Fruit fly (Drosophila melanogaster) whole organism, wandering third instar larva: Measurements from ENCODE around the gene Ugt303B2.

Source experiments
- Hr83 ChIP-seq: fragments of 200-300 bp; sonication (Bioruptor generic); optimal IDR thresholded peaks from 2 replicates; lab custom pipeline; 2016; ENCODE audit warnings: missing biosample characterization, mild to moderate bottlenecking, missing genetic modification characterization, moderate library complexity; ENCODE audit not compliant: poor library complexity, severe bottlenecking
- Jra ChIP-seq: sonication (Bioruptor generic); optimal IDR thresholded peaks from 2 replicates; lab custom pipeline; 2016; ENCODE audit warnings: missing biosample characterization, missing genetic modification characterization
- Mio ChIP-seq: sonication (Bioruptor generic); optimal IDR thresholded peaks from 2 replicates; lab custom pipeline; 2016; ENCODE audit warnings: missing biosample characterization, missing genetic modification characterization
- Vsx2 ChIP-seq: fragments of 200-300, 225-300 bp; sonication (Bioruptor generic); optimal IDR thresholded peaks from 2 replicates; lab custom pipeline; 2018; ENCODE audit warnings: missing biosample characterization, missing genetic modification characterization; ENCODE audit not compliant: partially characterized antibody
- h ChIP-seq: fragments of 200-800 bp; sonication (Bioruptor generic); optimal IDR thresholded peaks from 3 replicates; lab custom pipeline; 2016; ENCODE audit warnings: missing biosample characterization, mild to moderate bottlenecking, missing genetic modification characterization
- lola ChIP-seq: fragments of >200 bp; optimal IDR thresholded peaks from 2 replicates; lab custom pipeline; 2017; ENCODE audit warnings: missing biosample characterization, missing genetic modification characterization
- pan ChIP-seq: fragments of >200 bp; optimal IDR thresholded peaks from 2 replicates; lab custom pipeline; 2017
- psq ChIP-seq: fragments of 200-800 bp; sonication (Bioruptor generic); optimal IDR thresholded peaks from 3 replicates; lab custom pipeline; 2017; ENCODE audit warnings: missing biosample characterization, mild to moderate bottlenecking, missing genetic modification characterization, moderate library complexity
- rgr ChIP-seq: fragments of 200-800 bp; sonication (Bioruptor generic); optimal IDR thresholded peaks from 3 replicates; lab custom pipeline; 2016; ENCODE audit warnings: missing biosample characterization, mild to moderate bottlenecking, missing genetic modification characterization
- sv ChIP-seq: fragments of 200-800 bp; sonication (Bioruptor generic); optimal IDR thresholded peaks from 3 replicates; lab custom pipeline; 2016; ENCODE audit warnings: missing biosample characterization, missing genetic modification characterization
- tai ChIP-seq: sonication (Bioruptor generic); optimal IDR thresholded peaks from 2 replicates; lab custom pipeline; 2016; ENCODE audit warnings: missing biosample characterization, missing genetic modification characterization
- woc ChIP-seq: sonication (Bioruptor generic); optimal IDR thresholded peaks from 2 replicates; lab custom pipeline; 2016; ENCODE audit warnings: missing biosample characterization, mild to moderate bottlenecking, missing genetic modification characterization

DNA sequence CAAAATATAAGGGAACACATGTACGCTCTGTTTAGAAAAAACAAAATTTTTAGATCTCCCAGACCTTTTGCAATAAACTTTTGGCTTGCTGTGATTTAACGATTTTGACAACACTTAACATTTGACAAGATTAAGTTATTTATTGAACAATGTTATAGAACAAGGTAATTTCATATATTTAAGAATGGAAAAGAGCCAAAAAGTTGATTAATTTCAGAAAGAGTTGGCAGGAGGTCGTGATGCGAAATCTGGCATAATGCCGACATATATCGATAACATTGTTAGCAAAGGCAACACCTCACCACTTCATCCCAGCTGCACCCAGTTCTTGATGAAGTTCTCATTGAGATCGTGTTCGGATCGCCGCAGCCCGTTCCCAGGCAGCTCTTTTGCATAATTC is 31.3 kb downstream of the Ugt303B2 start, which contains the start of gene CG34289:
- TF ChIP-seq Mio (GFP tag; lab: Kevin White, UChicago) (no peak), psq (GFP tag; lab: Kevin White, UChicago) (no peak), Vsx2 (GFP tag; lab: Kevin White, UChicago) (no peak), pan (lab: Kevin White, UChicago) (no peak), tai (GFP tag; lab: Kevin White, UChicago) (no peak), rgr (no peak), Jra (no peak), Hr83 (GFP tag; lab: Kevin White, UChicago) (no peak), lola (GFP tag; lab: Kevin White, UChicago) (no peak), sv (GFP tag; lab: Kevin White, UChicago) (no peak), woc (GFP tag; lab: Kevin White, UChicago) (no peak), h (no peak)
